Fruit fly (Drosophila melanogaster): ENCODE measurements around the gene bowl.

bowl gene

dm6 chr2L:3803466-3804143 lies 32.1 kb downstream of the bowl start, which contains the start of gene Reph (continued):
- TF ChIP-seq inv (GFP tag; IDR thresholded peaks at IDR 0.05; ENCODE audit: partially characterized antibody), result no peak
- TF ChIP-seq BtbVII (GFP tag; optimal IDR thresholded peaks at IDR 0.05), result peak; percentile 16
- no peak for TF ChIP-seq zfh1 (GFP tag; IDR thresholded peaks at IDR 0.05)
- no peak for TF ChIP-seq Fer3 (tag; optimal IDR thresholded peaks at IDR 0.05)
- TF ChIP-seq Gug (GFP tag; IDR thresholded peaks at IDR 0.05), result no peak
- no peak; the same call in 1 of the 2 replicates for TF ChIP-seq bowl (GFP tag; IDR thresholded peaks at IDR 0.05)
- no peak for TF ChIP-seq Doc2 (GFP tag; IDR thresholded peaks at IDR 0.05)
- TF ChIP-seq D (optimal IDR thresholded peaks at IDR 0.05), result no peak
- TF ChIP-seq D (GFP tag; optimal IDR thresholded peaks at IDR 0.05), result peak; percentile 8
- no peak for TF ChIP-seq CG11504 (tag; optimal IDR thresholded peaks at IDR 0.05)
- no peak for TF ChIP-seq Dip3 (GFP tag; optimal IDR thresholded peaks at IDR 0.05)
- TF ChIP-seq fu2 (GFP tag; optimal IDR thresholded peaks at IDR 0.05), result peak; percentile 20
- TF ChIP-seq CG31441 (GFP tag; IDR thresholded peaks at IDR 0.05), result no peak
- no peak for TF ChIP-seq tio (GFP tag; optimal IDR thresholded peaks at IDR 0.05)
- no peak for TF ChIP-seq H15 (GFP tag; IDR thresholded peaks at IDR 0.05)
- TF ChIP-seq CG14710 (tag; optimal IDR thresholded peaks at IDR 0.05), result no peak
- no peak for TF ChIP-seq fd64A (GFP tag; optimal IDR thresholded peaks at IDR 0.05)
- no peak for TF ChIP-seq Myb (GFP tag; optimal IDR thresholded peaks at IDR 0.05)
- TF ChIP-seq ase (GFP tag; IDR thresholded peaks at IDR 0.05), result no peak
- TF ChIP-seq CG17385 (GFP tag; optimal IDR thresholded peaks at IDR 0.05), result no peak
- TF ChIP-seq gsb-n (tag; optimal IDR thresholded peaks at IDR 0.05), result no peak
- TF ChIP-seq CG8281 (tag; optimal IDR thresholded peaks at IDR 0.05), result no peak
- peak; percentile 64 for TF ChIP-seq chm (GFP tag; IDR thresholded peaks at IDR 0.05)
- no peak for TF ChIP-seq CG2202 (tag; optimal IDR thresholded peaks at IDR 0.05)
- no peak for TF ChIP-seq mam (GFP tag; optimal IDR thresholded peaks at IDR 0.05)
- no peak for TF ChIP-seq shn (GFP tag; optimal IDR thresholded peaks at IDR 0.05)
- TF ChIP-seq maf-S (GFP tag; optimal IDR thresholded peaks at IDR 0.05), result no peak
- no peak for TF ChIP-seq Tbp (GFP tag; optimal IDR thresholded peaks at IDR 0.05)
- TF ChIP-seq ara (GFP tag; IDR thresholded peaks at IDR 0.05), result no peak
- TF ChIP-seq CG2875 (GFP tag; optimal IDR thresholded peaks at IDR 0.05), result no peak
- no peak for TF ChIP-seq HHEX (GFP tag; optimal IDR thresholded peaks at IDR 0.05)
- TF ChIP-seq CG2116 (GFP tag; optimal IDR thresholded peaks at IDR 0.05), result no peak
- peak; percentile 45 for TF ChIP-seq Deaf1 (tag; optimal IDR thresholded peaks at IDR 0.05)
- TF ChIP-seq ato (GFP tag; IDR thresholded peaks at IDR 0.05; ENCODE audit: partially characterized antibody), result no peak
- no peak for TF ChIP-seq CG12219 (GFP tag; optimal IDR thresholded peaks at IDR 0.05)
- no peak for TF ChIP-seq HLH3B (GFP tag; IDR thresholded peaks at IDR 0.05)
- no peak for TF ChIP-seq Xbp1 (GFP tag; optimal IDR thresholded peaks at IDR 0.05)
- TF ChIP-seq CG15514 (GFP tag; optimal IDR thresholded peaks at IDR 0.05), result peak; percentile 50
- TF ChIP-seq schlank (tag; optimal IDR thresholded peaks at IDR 0.05), result peak; percentile 32
- no peak for TF ChIP-seq CG5953 (GFP tag; IDR thresholded peaks at IDR 0.05)
- TF ChIP-seq HLHmδ (GFP tag; optimal IDR thresholded peaks at IDR 0.05), result peak; percentile 61
- TF ChIP-seq CG4282 (GFP tag; optimal IDR thresholded peaks at IDR 0.05), result no peak
- TF ChIP-seq CG6765 (GFP tag; optimal IDR thresholded peaks at IDR 0.05), result no peak
- peak; percentile 67 for TF ChIP-seq ash1 (GFP tag; optimal IDR thresholded peaks at IDR 0.05)
- no peak for TF ChIP-seq crp (GFP tag; optimal IDR thresholded peaks at IDR 0.05)
- TF ChIP-seq Side (GFP tag; optimal IDR thresholded peaks at IDR 0.05), result peak; percentile 16
- no peak for TF ChIP-seq CG34422 (GFP tag; IDR thresholded peaks at IDR 0.05)
- no peak for TF ChIP-seq CG7357 (GFP tag; IDR thresholded peaks at IDR 0.05)
- no peak for TF ChIP-seq Max (GFP tag; optimal IDR thresholded peaks at IDR 0.05)
- TF ChIP-seq vvl (GFP tag; IDR thresholded peaks at IDR 0.05), result 0 out of 2 replicates have a peak, but pooled peaks have one; percentile 31
- TF ChIP-seq kni (GFP tag; optimal IDR thresholded peaks at IDR 0.05), result no peak

All from whole organism, embryonic.